Worm (Caenorhabditis elegans) whole organism, young adult: Measurements from ENCODE around the gene fipr-25.

Experiments used
- B0035.1 ChIP-seq: sonication (generic microtip); optimal IDR thresholded peaks from 2 replicates; lab custom pipeline; 2016; ENCODE audit warnings: missing genetic modification characterization, mild to moderate bottlenecking, missing compliant biosample characterization, missing genotype, missing genetic modification reagents
- B0261.1 ChIP-seq: sonication (generic microtip); optimal IDR thresholded peaks from 2 replicates; lab custom pipeline; 2016; ENCODE audit warnings: mild to moderate bottlenecking, missing genetic modification characterization, moderate library complexity, missing compliant biosample characterization
- B0336.3 ChIP-seq: fragments of 200-800 bp; sonication (Bioruptor generic); IDR thresholded peaks from 2 replicates; pipeline ENCODE4 v1.3.6; 2022; ENCODE audit warnings: missing genetic modification characterization, missing compliant biosample characterization
- F10E7.11 ChIP-seq: sonication (generic microtip); optimal IDR thresholded peaks from 2 replicates; lab custom pipeline; 2017; ENCODE audit warnings: mild to moderate bottlenecking, missing genetic modification characterization, moderate library complexity, missing compliant biosample characterization
- F23B12.7 ChIP-seq: sonication (generic microtip); optimal IDR thresholded peaks from 2 replicates; lab custom pipeline; 2017; ENCODE audit warnings: missing genetic modification characterization, mild to moderate bottlenecking, missing compliant biosample characterization, antibody characterized with exemption, moderate library complexity; ENCODE audit not compliant: insufficient read depth
- F39B2.1 ChIP-seq: fragments of 200-800 bp; sonication (Bioruptor generic); IDR thresholded peaks from 2 replicates; pipeline ENCODE4 v1.3.6; 2022; ENCODE audit warnings: missing genetic modification reagents, missing genetic modification characterization, missing compliant biosample characterization
- F52B5.7 ChIP-seq: sonication (generic microtip); optimal IDR thresholded peaks from 2 replicates; lab custom pipeline; 2016; ENCODE audit warnings: mild to moderate bottlenecking, missing genetic modification characterization, missing compliant biosample characterization
- F55B11.4 ChIP-seq: sonication (generic microtip); optimal IDR thresholded peaks from 2 replicates; lab custom pipeline; 2016; ENCODE audit warnings: missing compliant biosample characterization, missing genetic modification characterization, borderline replicate concordance; ENCODE audit not compliant: insufficient read depth
- F57A8.1 ChIP-seq: fragments of 200-800 bp; sonication (Bioruptor generic); optimal IDR thresholded peaks from 2 replicates; lab custom pipeline; 2018; ENCODE audit warnings: mild to moderate bottlenecking, missing genetic modification characterization, moderate library complexity, missing compliant biosample characterization
- Y79H2A.3 ChIP-seq: fragments of 200-800 bp; sonication (Bioruptor generic); conservative IDR thresholded peaks from 2 replicates; pipeline ENCODE4 v1.3.6; 2022; ENCODE audit warnings: missing genetic modification reagents, missing genetic modification characterization, missing compliant biosample characterization
- aptf-2 ChIP-seq: fragments of 200-800 bp; sonication (Bioruptor generic); conservative IDR thresholded peaks from 2 replicates; pipeline ENCODE4 v1.3.6; 2022; ENCODE audit warnings: missing genetic modification reagents, missing genetic modification characterization, missing compliant biosample characterization
- attf-3 ChIP-seq: fragments of 200-800 bp; sonication (Bioruptor generic); conservative IDR thresholded peaks from 2 replicates; pipeline ENCODE4 v1.3.6; 2022; ENCODE audit warnings: missing genetic modification reagents, missing genetic modification characterization, missing compliant biosample characterization
- attf-6 ChIP-seq: fragments of 200-800 bp; sonication (Bioruptor generic); IDR thresholded peaks from 2 replicates; pipeline ENCODE4 v1.3.6; 2022; ENCODE audit warnings: missing genetic modification reagents, missing genetic modification characterization, missing compliant biosample characterization
- bed-2 ChIP-seq: fragments of 200-800 bp; sonication (Bioruptor generic); IDR thresholded peaks from 2 replicates; pipeline ENCODE4 v1.3.6; 2022; ENCODE audit warnings: missing genetic modification reagents, missing genetic modification characterization, missing compliant biosample characterization
- ccch-3 ChIP-seq: fragments of 200-800 bp; sonication (Bioruptor generic); optimal IDR thresholded peaks from 2 replicates; lab custom pipeline; 2018; ENCODE audit warnings: mild to moderate bottlenecking, missing genetic modification characterization, missing compliant biosample characterization
- cebp-1 ChIP-seq, 2 experiments: fragments of 200-800 bp in 1 of 2; sonication (Bioruptor generic) in 1 of 2; sonication (generic microtip) in 1 of 2; IDR thresholded peaks in 1 of 2; optimal IDR thresholded peaks in 1 of 2; 2 replicates each; pipeline versions ENCODE4 v1.3.6 to Lab custom; 2017 to 2022; ENCODE audit warnings: missing compliant biosample characterization in 2 of 2, missing genetic modification characterization in 2 of 2, mild to moderate bottlenecking in 1 of 2, missing genetic modification reagents in 1 of 2, moderate library complexity in 1 of 2
- ceh-27 ChIP-seq: fragments of 200-800 bp; sonication (Bioruptor generic); optimal IDR thresholded peaks from 2 replicates; lab custom pipeline; 2018; ENCODE audit warnings: mild to moderate bottlenecking, missing genetic modification characterization, moderate library complexity, missing compliant biosample characterization
- die-1 ChIP-seq: sonication (generic microtip); optimal IDR thresholded peaks from 2 replicates; lab custom pipeline; 2016; ENCODE audit warnings: missing genotype, mild to moderate bottlenecking, missing genetic modification characterization, missing compliant biosample characterization
- egl-18 ChIP-seq: fragments of 200-800 bp; sonication (Bioruptor generic); IDR thresholded peaks from 2 replicates; pipeline ENCODE4 v1.3.6; 2022; ENCODE audit warnings: missing genetic modification reagents, missing genetic modification characterization, missing compliant biosample characterization
- egl-44 ChIP-seq: fragments of 200-800 bp; sonication (Bioruptor generic); IDR thresholded peaks from 2 replicates; pipeline ENCODE4 v1.3.6; 2022; ENCODE audit warnings: missing genetic modification reagents, missing genetic modification characterization, missing compliant biosample characterization
- egrh-3 ChIP-seq: fragments of 200-800 bp; sonication (Bioruptor generic); IDR thresholded peaks from 2 replicates; pipeline ENCODE4 v1.3.6; 2022; ENCODE audit warnings: missing genetic modification reagents, missing genetic modification characterization, missing compliant biosample characterization
- ekl-4 ChIP-seq: fragments of 200-800 bp; sonication (Bioruptor generic); IDR thresholded peaks from 2 replicates; pipeline ENCODE4 v1.3.6; 2022; ENCODE audit warnings: missing genetic modification reagents, missing genetic modification characterization, missing compliant biosample characterization
- fkh-3 ChIP-seq: sonication (generic microtip); optimal IDR thresholded peaks from 2 replicates; lab custom pipeline; 2016; ENCODE audit warnings: mild to moderate bottlenecking, missing genetic modification characterization, missing compliant biosample characterization
- gei-17 ChIP-seq: fragments of 200-800 bp; sonication (Bioruptor generic); optimal IDR thresholded peaks from 2 replicates; lab custom pipeline; 2018; ENCODE audit warnings: mild to moderate bottlenecking, missing genetic modification characterization, missing compliant biosample characterization
- hmg-1.2 ChIP-seq: fragments of 200-800 bp; sonication (Bioruptor generic); IDR thresholded peaks from 2 replicates; pipeline ENCODE4 v1.3.6; 2022; ENCODE audit warnings: missing genetic modification reagents, missing genetic modification characterization, missing compliant biosample characterization
- hmg-20 ChIP-seq: fragments of 200-800 bp; sonication (Bioruptor generic); IDR thresholded peaks from 2 replicates; pipeline ENCODE4 v1.3.6; 2022; ENCODE audit warnings: missing genetic modification reagents, missing genetic modification characterization, missing compliant biosample characterization
- hrde-1 ChIP-seq: sonication (generic microtip); optimal IDR thresholded peaks from 2 replicates; lab custom pipeline; 2016; ENCODE audit warnings: missing genetic modification characterization, mild to moderate bottlenecking, missing compliant biosample characterization, moderate library complexity, missing genotype, missing genetic modification reagents, borderline replicate concordance
- hsf-1 ChIP-seq: fragments of 200-800 bp; sonication (Bioruptor generic); IDR thresholded peaks from 2 replicates; pipeline ENCODE4 v1.3.6; 2022; ENCODE audit warnings: missing genetic modification reagents, missing genetic modification characterization, missing compliant biosample characterization
- lin-40 ChIP-seq: sonication (generic microtip); optimal IDR thresholded peaks from 2 replicates; lab custom pipeline; 2016; ENCODE audit warnings: missing genetic modification characterization, mild to moderate bottlenecking, missing compliant biosample characterization, missing genotype, missing genetic modification reagents
- lin-54 ChIP-seq: fragments of 200-800 bp; sonication (Bioruptor generic); optimal IDR thresholded peaks from 2 replicates; lab custom pipeline; 2018; ENCODE audit warnings: mild to moderate bottlenecking, missing genetic modification characterization, missing compliant biosample characterization
- madf-3 ChIP-seq: fragments of 200-800 bp; sonication (Bioruptor generic); IDR thresholded peaks from 2 replicates; pipeline ENCODE4 v1.3.6; 2022; ENCODE audit warnings: missing genetic modification reagents, missing genetic modification characterization, missing compliant biosample characterization
- madf-6 ChIP-seq: fragments of 200-800 bp; sonication (Bioruptor generic); IDR thresholded peaks from 2 replicates; pipeline ENCODE4 v1.3.6; 2022; ENCODE audit warnings: missing genetic modification reagents, missing genetic modification characterization, missing compliant biosample characterization
- mel-28 ChIP-seq: sonication (generic microtip); optimal IDR thresholded peaks from 2 replicates; lab custom pipeline; 2016; ENCODE audit warnings: borderline replicate concordance, mild to moderate bottlenecking, missing genetic modification characterization, missing compliant biosample characterization
- nhr-27 ChIP-seq: fragments of 200-800 bp; sonication (Bioruptor generic); optimal IDR thresholded peaks from 2 replicates; lab custom pipeline; 2018; ENCODE audit warnings: mild to moderate bottlenecking, missing genetic modification characterization, moderate library complexity, missing compliant biosample characterization
- rec-8 ChIP-seq, 2 experiments: sonication (generic microtip); optimal IDR thresholded peaks; 2 replicates each; lab custom pipeline; 2016; ENCODE audit warnings: mild to moderate bottlenecking in 2 of 2, missing genetic modification characterization in 2 of 2, missing genetic modification reagents in 2 of 2, missing genotype in 2 of 2, missing biosample characterization in 1 of 2, missing compliant biosample characterization in 1 of 2, moderate library complexity in 1 of 2
- rpc-1 ChIP-seq, 2 experiments: fragments of 150-350 bp in 1 of 2; sonication (generic microtip) in 1 of 2; optimal IDR thresholded peaks; 2 replicates each; lab custom pipeline; 2014 to 2018; ENCODE audit warnings: missing biosample characterization in 1 of 2, missing genetic modification characterization in 1 of 2, missing genetic modification reagents in 1 of 2, missing genotype in 1 of 2
- sea-2 ChIP-seq: fragments of 200-800 bp; sonication (Bioruptor generic); IDR thresholded peaks from 2 replicates; pipeline ENCODE4 v1.3.6; 2022; ENCODE audit warnings: missing genetic modification characterization, missing compliant biosample characterization
- snpc-4 ChIP-seq, 5 experiments: fragments of 150-350 bp in 1 of 5; sonication (generic microtip) in 4 of 5; optimal IDR thresholded peaks; 2 replicates each; lab custom pipeline; 2014 to 2018; ENCODE audit warnings: missing genetic modification characterization in 5 of 5, missing biosample characterization in 3 of 5, antibody characterized with exemption in 2 of 5, mild to moderate bottlenecking in 2 of 5, missing compliant biosample characterization in 2 of 5, missing genotype in 2 of 5, moderate library complexity in 2 of 5, missing genetic modification reagents in 1 of 5
- sptf-2 ChIP-seq: fragments of 200-800 bp; sonication (Bioruptor generic); optimal IDR thresholded peaks from 2 replicates; lab custom pipeline; 2018; ENCODE audit warnings: mild to moderate bottlenecking, missing genetic modification characterization, missing compliant biosample characterization
- tbp1 ChIP-seq: fragments of 200-800 bp; sonication (Bioruptor generic); optimal IDR thresholded peaks from 2 replicates; lab custom pipeline; 2018; ENCODE audit warnings: mild to moderate bottlenecking, missing genetic modification characterization, missing compliant biosample characterization
- xnd-1 ChIP-seq: sonication (generic microtip); optimal IDR thresholded peaks from 2 replicates; lab custom pipeline; 2016; ENCODE audit warnings: missing genotype, missing genetic modification reagents, missing genetic modification characterization, missing compliant biosample characterization
- ztf-18 ChIP-seq: sonication (generic microtip); optimal IDR thresholded peaks from 2 replicates; lab custom pipeline; 2016; ENCODE audit warnings: missing genotype, mild to moderate bottlenecking, missing genetic modification characterization, missing compliant biosample characterization
- ztf-3 ChIP-seq: fragments of 200-800 bp; sonication (Bioruptor generic); optimal IDR thresholded peaks from 2 replicates; lab custom pipeline; 2018; ENCODE audit warnings: mild to moderate bottlenecking, missing genetic modification characterization, missing compliant biosample characterization
- ztf-6 ChIP-seq: fragments of 200-800 bp; sonication (Bioruptor generic); IDR thresholded peaks from 2 replicates; pipeline ENCODE4 v1.3.6; 2022; ENCODE audit warnings: missing genetic modification reagents, missing genetic modification characterization, missing compliant biosample characterization

The fipr-25 gene

ce11 chrV:1928473-1928872 lies 28.7 kb upstream of the fipr-25 start:
- no peak for TF ChIP-seq xnd-1 (tag; lab: Kevin White, UChicago)
- TF ChIP-seq ztf-3 (GFP tag; lab: Kevin White, UChicago), result no peak
- TF ChIP-seq sptf-2 (GFP tag; lab: Kevin White, UChicago), result no peak
- no peak for TF ChIP-seq F57A8.1
- TF ChIP-seq aptf-2, result no peak
- no peak for TF ChIP-seq lin-54 (GFP tag; lab: Kevin White, UChicago)
- TF ChIP-seq B0336.3 (GFP tag; lab: Robert Waterston, UW), result no peak
- no peak for TF ChIP-seq ekl-4
- TF ChIP-seq B0261.1, result no peak
- no peak for TF ChIP-seq B0035.1 (tag; lab: Kevin White, UChicago)
- no peak for TF ChIP-seq F23B12.7
- no peak for TF ChIP-seq F55B11.4 (tag; lab: Kevin White, UChicago)
- TF ChIP-seq F39B2.1 (GFP tag; lab: Robert Waterston, UW), result no peak
- TF ChIP-seq fkh-3 (tag; lab: Kevin White, UChicago), result no peak
- TF ChIP-seq bed-2 (GFP tag; lab: Robert Waterston, UW), result no peak
- no peak for TF ChIP-seq cebp-1 (GFP tag; IDR thresholded peaks at IDR 0.05; lab: Robert Waterston, UW)
- TF ChIP-seq cebp-1 (tag; optimal IDR thresholded peaks at IDR 0.05; lab: Kevin White, UChicago), result no peak
- TF ChIP-seq ceh-27 (GFP tag; lab: Kevin White, UChicago), result no peak
- no peak for TF ChIP-seq ztf-18 (tag; lab: Kevin White, UChicago)

ce11 chrV:1935494-1935893 lies 21.7 kb upstream of the fipr-25 start:
- no peak for TF ChIP-seq bed-2 (GFP tag; lab: Robert Waterston, UW)
- TF ChIP-seq rpc-1 (optimal IDR thresholded peaks at IDR 0.05; lab: Kevin White, UChicago), result no peak
- TF ChIP-seq rpc-1 (tag; optimal IDR thresholded peaks at IDR 0.05; lab: Kevin White, UChicago), result no peak
- TF ChIP-seq gei-17 (GFP tag; lab: Kevin White, UChicago), result no peak
- no peak for TF ChIP-seq F52B5.7
- no peak for TF ChIP-seq hmg-20
- no peak for TF ChIP-seq sptf-2 (GFP tag; lab: Kevin White, UChicago)
- no peak for TF ChIP-seq nhr-27
- no peak for TF ChIP-seq xnd-1 (tag; lab: Kevin White, UChicago)
- no peak for TF ChIP-seq attf-3 (GFP tag; lab: Robert Waterston, UW)
- TF ChIP-seq sea-2, result no peak
- TF ChIP-seq tbp1 (GFP tag; lab: Kevin White, UChicago), result no peak
- no peak for TF ChIP-seq snpc-4 (GFP tag; optimal IDR thresholded peaks at IDR 0.05; lab: Kevin White, UChicago)
- no peak for TF ChIP-seq snpc-4 (tag; optimal IDR thresholded peaks at IDR 0.05; lab: Kevin White, UChicago)
- TF ChIP-seq hrde-1 (tag; lab: Kevin White, UChicago), result no peak
- no peak for TF ChIP-seq F10E7.11 (tag; lab: Kevin White, UChicago)
- TF ChIP-seq madf-3 (GFP tag; lab: Robert Waterston, UW), result no peak
- TF ChIP-seq ccch-3 (GFP tag; lab: Kevin White, UChicago), result no peak

ce11 chrV:1937963-1938362 lies 19.2 kb upstream of the fipr-25 start, which contains the start of gene glb-25:
glb-25 (plus strand) TSS chrV:1938263.
- TF ChIP-seq hsf-1 (GFP tag; lab: Robert Waterston, UW) (no peak), lin-40 (tag; lab: Kevin White, UChicago) (no peak), die-1 (tag; lab: Kevin White, UChicago) (no peak), egl-44 (GFP tag; lab: Robert Waterston, UW) (no peak), F55B11.4 (tag; lab: Kevin White, UChicago) (no peak), attf-6 (GFP tag; lab: Robert Waterston, UW) (no peak), ccch-3 (GFP tag; lab: Kevin White, UChicago) (no peak), egl-18 (no peak), rec-8 (tag; optimal IDR thresholded peaks at IDR 0.05; lab: Kevin White, UChicago) (no peak), hmg-1.2 (GFP tag; lab: Robert Waterston, UW) (no peak), ztf-6 (GFP tag; lab: Robert Waterston, UW) (no peak), Y79H2A.3 (no peak), egrh-3 (GFP tag; lab: Robert Waterston, UW) (no peak), madf-6 (GFP tag; lab: Robert Waterston, UW) (no peak), mel-28 (tag; lab: Kevin White, UChicago) (no peak)
